Fruit fly (Drosophila melanogaster): ENCODE results near the gene mtm.
A peak's percentile ranks its signal among the peaks of the same experiment; 100 is the strongest.

Gene mtm

DNA sequence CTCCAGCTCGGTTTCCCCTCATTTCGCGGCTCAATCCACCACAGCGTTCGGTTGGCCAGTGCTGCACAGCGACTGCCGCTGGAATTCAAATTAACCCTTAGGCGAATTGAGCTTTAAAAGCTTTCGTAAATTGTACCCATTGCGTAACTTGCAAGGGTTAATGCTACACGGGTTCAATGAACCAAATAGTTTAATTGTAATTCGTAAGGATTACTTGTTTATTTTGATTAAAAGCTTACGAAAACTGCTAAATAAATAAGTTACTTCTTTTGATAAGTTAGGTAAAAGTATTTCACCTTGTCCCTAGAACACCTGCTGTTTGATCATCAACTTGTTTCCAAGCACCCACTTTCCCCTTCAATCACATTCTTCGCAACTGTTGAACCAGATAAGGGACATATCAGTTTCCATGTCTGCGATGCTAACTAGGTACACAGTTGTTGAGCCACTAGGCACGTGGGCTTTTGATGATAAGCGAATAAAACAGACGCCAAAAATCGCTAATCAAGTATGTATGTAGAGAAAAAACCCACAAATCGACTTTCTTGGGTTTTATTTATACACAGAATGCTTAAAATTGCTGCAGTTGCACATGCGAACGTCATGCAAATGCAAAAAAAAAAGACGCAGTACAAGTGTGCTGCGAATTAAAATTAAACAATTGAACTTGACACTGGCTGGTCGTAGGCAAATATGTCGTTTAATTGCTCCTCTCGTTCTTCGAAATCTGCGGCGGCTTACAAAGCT lies 9.3 kb upstream of the mtm start, which contains the start of gene Pfas:
TSS of gene Pfas (minus strand) at position 79 of the 747 bp plus-strand sequence.
- TF ChIP-seq CG1792 (GFP tag; optimal IDR thresholded peaks at IDR 0.05) (peak; percentile 57), MTF-1 (GFP tag; optimal IDR thresholded peaks at IDR 0.05; ENCODE audit: borderline replicate concordance) (peak; percentile 26), ci (GFP tag; IDR thresholded peaks at IDR 0.05) (peak; percentile 78; the same call in 2 of the 3 replicates), Eip74EF (GFP tag; optimal IDR thresholded peaks at IDR 0.05) (no peak), Jarid2 (GFP tag; optimal IDR thresholded peaks at IDR 0.05) (no peak), CG18599 (GFP tag; optimal IDR thresholded peaks at IDR 0.05) (no peak), zfh1 (GFP tag; IDR thresholded peaks at IDR 0.05) (peak; percentile 26; the same call in 1 of the 3 replicates), CG10431 (GFP tag; optimal IDR thresholded peaks at IDR 0.05) (no peak), pho (GFP tag; optimal IDR thresholded peaks at IDR 0.05) (peak; percentile 63), Drgx (GFP tag; IDR thresholded peaks at IDR 0.05) (0 out of 2 replicates have a peak, but pooled peaks have one; percentile 26), mirr (GFP tag; optimal IDR thresholded peaks at IDR 0.05) (peak; percentile 75), nau (GFP tag; optimal IDR thresholded peaks at IDR 0.05) (no peak), Poxn (GFP tag; IDR thresholded peaks at IDR 0.05) (no peak), Side (GFP tag; optimal IDR thresholded peaks at IDR 0.05) (peak; percentile 50), Ada2b (GFP tag; IDR thresholded peaks at IDR 0.05) (peak; percentile 39; the same call in 1 of the 2 replicates), CG3995 (GFP tag; optimal IDR thresholded peaks at IDR 0.05) (no peak), CG3163 (GFP tag; optimal IDR thresholded peaks at IDR 0.05) (no peak), CG4730 (GFP tag; IDR thresholded peaks at IDR 0.05) (no peak), CG6654 (GFP tag; optimal IDR thresholded peaks at IDR 0.05) (peak; percentile 70), CG6813 (GFP tag; optimal IDR thresholded peaks at IDR 0.05) (no peak), CG13894 (tag; optimal IDR thresholded peaks at IDR 0.05) (peak; percentile 58), CG12744 (GFP tag; optimal IDR thresholded peaks at IDR 0.05) (no peak), Xbp1 (GFP tag; optimal IDR thresholded peaks at IDR 0.05) (peak; percentile 52), sisA (GFP tag; IDR thresholded peaks at IDR 0.05) (0 out of 2 replicates have a peak, but pooled peaks have one; percentile 11), H15 (GFP tag; IDR thresholded peaks at IDR 0.05) (no peak), Meics (GFP tag; optimal IDR thresholded peaks at IDR 0.05) (peak; percentile 75), Dad (GFP tag; optimal IDR thresholded peaks at IDR 0.05) (peak; percentile 48), emc (GFP tag; optimal IDR thresholded peaks at IDR 0.05) (peak; percentile 2), CG1602 (GFP tag; optimal IDR thresholded peaks at IDR 0.05) (no peak), CG42726 (GFP tag; IDR thresholded peaks at IDR 0.05; ENCODE audit: partially characterized antibody) (no peak), CG13424 (tag; optimal IDR thresholded peaks at IDR 0.05) (peak; percentile 39), CG43689 (GFP tag; IDR thresholded peaks at IDR 0.05) (no peak), CG4617 (GFP tag; optimal IDR thresholded peaks at IDR 0.05; ENCODE audit: borderline replicate concordance) (no peak), CG9932 (GFP tag; IDR thresholded peaks at IDR 0.05) (peak; percentile 68), sob (GFP tag; IDR thresholded peaks at IDR 0.05) (peak; percentile 62; the same call in 1 of the 2 replicates), Ets97D (GFP tag; optimal IDR thresholded peaks at IDR 0.05) (peak; percentile 33), CG10959 (GFP tag; IDR thresholded peaks at IDR 0.05) (peak; percentile 54), HLHmδ (GFP tag; optimal IDR thresholded peaks at IDR 0.05) (no peak), Fer2 (tag; optimal IDR thresholded peaks at IDR 0.05) (no peak), pb (GFP tag; optimal IDR thresholded peaks at IDR 0.05) (peak; percentile 38), z (GFP tag; IDR thresholded peaks at IDR 0.05) (no peak), CG10366 (GFP tag; IDR thresholded peaks at IDR 0.05) (peak; percentile 36; the same call in 1 of the 2 replicates), prd (optimal IDR thresholded peaks at IDR 0.05) (no peak), prd (GFP tag; IDR thresholded peaks at IDR 0.05) (0 out of 3 replicates have a peak, but pooled peaks have one; percentile 35), CG17359 (tag; optimal IDR thresholded peaks at IDR 0.05) (peak; percentile 22), fd3F (GFP tag; optimal IDR thresholded peaks at IDR 0.05) (no peak), otp (GFP tag; IDR thresholded peaks at IDR 0.05) (no peak), Fer3 (tag; optimal IDR thresholded peaks at IDR 0.05) (peak; percentile 53), ash1 (GFP tag; optimal IDR thresholded peaks at IDR 0.05) (peak; percentile 18)

Measured in whole organism, embryonic.